Worm (Caenorhabditis elegans) whole organism, midembryonic: Measurements from ENCODE around the gene F35H10.6.

Source experiments
- T22C8.4 ChIP-seq: fragments of 200-800 bp; sonication (Bioruptor generic); IDR thresholded peaks from 2 replicates; pipeline ENCODE4 v1.3.6; 2022; ENCODE audit warnings: missing genetic modification characterization, missing compliant biosample characterization
- klf-2 ChIP-seq: fragments of 200-800 bp; sonication (Bioruptor generic); conservative IDR thresholded peaks from 2 replicates; pipeline ENCODE4 v1.3.6; 2022; ENCODE audit warnings: missing genetic modification reagents, missing genetic modification characterization, missing compliant biosample characterization

DNA sequence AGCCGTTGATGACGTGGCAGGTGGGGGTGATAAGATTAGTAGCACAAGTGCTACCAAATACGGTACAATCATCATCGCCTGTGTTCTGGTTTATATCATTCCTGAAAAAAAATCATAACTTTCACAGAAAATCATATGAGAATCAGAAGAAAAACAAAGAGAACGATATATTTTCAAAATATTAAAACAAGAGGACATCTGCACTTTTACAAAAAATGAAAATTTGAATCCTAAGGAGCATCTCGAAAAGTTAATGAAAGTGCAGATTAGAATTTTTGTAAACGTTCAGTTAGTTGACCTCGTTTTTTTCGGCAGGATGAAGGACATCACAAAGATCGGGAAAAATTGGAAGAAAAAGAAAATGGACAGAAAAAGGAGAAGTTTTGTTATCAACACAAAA, 13.1 kb downstream of the F35H10.6 start, which contains the start of gene F35H10.10:
- TF ChIP-seq T22C8.4 (GFP tag; lab: Robert Waterston, UW) = no peak
- TF ChIP-seq klf-2 (GFP tag; lab: Robert Waterston, UW) = no peak
